Worm (Caenorhabditis elegans): ENCODE results near the gene oac-29.
A peak's percentile ranks its signal among the peaks of the same experiment; 100 is the strongest.

Gene oac-29

DNA sequence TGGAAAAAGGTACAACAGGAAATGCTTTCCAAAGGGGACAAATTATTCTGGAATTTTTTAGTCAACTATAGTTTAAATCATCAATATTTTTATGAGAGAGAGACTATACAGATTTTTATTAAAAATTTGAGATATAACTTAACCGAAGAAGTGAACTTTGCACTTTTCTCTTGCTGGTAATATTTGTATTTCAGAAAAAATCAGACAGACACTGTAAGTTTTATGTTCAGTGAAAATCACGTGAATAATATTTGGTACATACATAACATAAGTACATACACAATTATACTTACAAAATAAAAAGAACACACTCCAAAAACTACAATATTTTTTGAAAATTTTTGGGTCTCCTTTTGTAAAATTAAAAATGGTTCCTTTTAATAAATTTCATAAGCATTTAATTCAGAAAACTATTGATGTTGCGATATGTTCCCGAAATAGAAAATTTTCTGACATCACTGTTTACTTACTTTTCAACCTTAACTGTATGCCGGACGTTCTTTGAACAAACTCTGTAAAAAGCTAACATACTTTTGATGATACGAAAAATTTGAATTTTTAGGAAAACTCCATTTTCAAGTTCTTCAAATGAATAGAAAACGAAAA is 2.3 kb upstream of the oac-29 start, which contains the start of the genes F28A12.10 and acd-4:
TSS of gene F28A12.10 (minus strand) at position 101 of the 606 bp plus-strand sequence.
TSS of gene acd-4 (plus strand) at position 556 of the 606 bp plus-strand sequence.
- TF ChIP-seq K02D7.2 (tag; optimal IDR thresholded peaks at IDR 0.05): no peak

DNA sequence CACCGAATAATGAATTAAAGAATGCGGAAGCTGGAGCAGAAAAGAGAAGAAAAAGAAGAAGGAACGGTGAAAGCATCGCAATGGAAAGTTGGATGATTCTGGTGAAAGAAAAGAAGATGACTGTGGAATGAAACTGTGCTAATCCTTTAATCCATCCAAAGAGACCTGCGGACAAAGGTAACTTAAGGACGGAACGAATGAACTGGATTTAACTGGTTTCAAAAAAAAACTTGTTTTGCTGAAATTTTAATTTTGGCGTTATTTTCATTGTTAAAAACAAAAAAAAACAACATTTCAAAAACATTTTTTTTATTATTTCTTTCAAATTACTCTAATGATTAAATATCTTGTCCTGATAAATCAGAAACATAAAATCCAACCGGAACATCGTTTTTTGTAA is 1.4 kb upstream of the oac-29 start, which contains the start of gene grl-12:
TSS of gene grl-12 (minus strand) at position 101 of the 400 bp plus-strand sequence.
- no peak for TF ChIP-seq fkh-10 (GFP tag; optimal IDR thresholded peaks at IDR 0.05)
- TF ChIP-seq T23F11.4 (GFP tag; optimal IDR thresholded peaks at IDR 0.05): no peak
- TF ChIP-seq ceh-30 (tag; optimal IDR thresholded peaks at IDR 0.05): no peak
- TF ChIP-seq ceh-19 (GFP tag; optimal IDR thresholded peaks at IDR 0.05): no peak
- TF ChIP-seq pqm-1 (tag; optimal IDR thresholded peaks at IDR 0.05): no peak
- no peak for TF ChIP-seq fkh-6 (tag; optimal IDR thresholded peaks at IDR 0.05)
- no peak for TF ChIP-seq hlh-8 (tag; optimal IDR thresholded peaks at IDR 0.05)
- TF ChIP-seq sox-4 (tag; optimal IDR thresholded peaks at IDR 0.05): no peak
- TF ChIP-seq elt-4 (tag; optimal IDR thresholded peaks at IDR 0.05): no peak
- TF ChIP-seq eyg-1 (tag; optimal IDR thresholded peaks at IDR 0.05): no peak
- no peak for TF ChIP-seq lin-11 (tag; optimal IDR thresholded peaks at IDR 0.05)

DNA sequence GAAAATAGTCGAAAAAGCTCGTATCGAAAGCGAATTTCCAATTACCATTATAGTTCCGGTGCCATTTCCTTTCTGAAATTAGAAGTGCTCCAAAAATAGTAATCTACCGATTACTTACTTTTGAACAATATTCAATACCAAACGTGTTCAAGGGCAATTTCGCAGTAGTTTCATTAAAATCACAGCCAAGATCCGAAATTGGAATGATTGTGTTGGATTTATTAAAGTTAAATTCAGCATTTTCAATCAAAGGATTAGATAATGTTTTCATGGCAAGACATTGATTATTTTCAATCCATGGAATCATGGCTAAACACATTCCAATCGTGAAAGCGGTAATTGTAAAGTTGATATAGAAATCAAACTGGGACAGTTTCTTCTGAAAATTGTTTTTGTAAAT is 2.7 kb downstream of the oac-29 start:
- TF ChIP-seq lim-6 (tag; optimal IDR thresholded peaks at IDR 0.05) (no peak), ets-4 (tag; optimal IDR thresholded peaks at IDR 0.05) (no peak), pat-9 (tag; optimal IDR thresholded peaks at IDR 0.05) (no peak), ref-2 (tag; optimal IDR thresholded peaks at IDR 0.05) (no peak), ceh-18 (tag; optimal IDR thresholded peaks at IDR 0.05) (no peak), ama-1 (optimal IDR thresholded peaks at IDR 0.05) (no peak), elt-4 (tag; optimal IDR thresholded peaks at IDR 0.05) (no peak), ceh-19 (GFP tag; optimal IDR thresholded peaks at IDR 0.05) (no peak), nfya-1 (tag; optimal IDR thresholded peaks at IDR 0.05) (no peak), ceh-48 (tag; optimal IDR thresholded peaks at IDR 0.05) (no peak), T23F11.4 (GFP tag; optimal IDR thresholded peaks at IDR 0.05) (no peak)

DNA sequence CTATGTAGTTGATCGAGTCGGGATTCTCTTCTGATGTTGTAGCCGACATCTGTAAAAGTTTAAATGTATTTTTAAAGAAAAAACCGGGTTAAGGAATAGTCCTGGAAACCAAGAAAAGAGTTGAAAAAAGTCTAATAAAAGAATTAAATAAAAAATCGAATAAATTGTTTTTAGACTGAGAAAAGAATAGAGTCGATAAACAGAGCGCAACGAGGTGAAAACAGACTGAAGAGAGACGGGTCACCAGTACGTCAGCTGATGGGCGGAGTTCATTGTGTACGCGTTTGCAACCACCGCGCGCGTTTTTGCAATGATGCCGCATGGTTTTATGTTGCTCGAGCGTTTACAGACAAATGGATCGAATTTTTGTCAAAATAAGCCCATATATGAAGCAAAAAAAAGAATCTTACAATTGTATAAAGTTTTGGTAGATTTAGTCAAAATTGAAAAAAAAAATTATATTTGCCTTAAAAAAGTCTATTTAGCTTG is 4.2 kb downstream of the oac-29 start, which contains the start of gene atg-18:
TSS of gene atg-18 (minus strand) at position 51 of the 489 bp plus-strand sequence.
- TF ChIP-seq dve-1 (tag; optimal IDR thresholded peaks at IDR 0.05) (no peak), madf-2 (tag; optimal IDR thresholded peaks at IDR 0.05) (peak; percentile 23), nfya-1 (tag; optimal IDR thresholded peaks at IDR 0.05) (peak; percentile 68), tbx-2 (tag; optimal IDR thresholded peaks at IDR 0.05) (peak; percentile 82), ceh-6 (GFP tag; optimal IDR thresholded peaks at IDR 0.05) (no peak), fkh-6 (tag; optimal IDR thresholded peaks at IDR 0.05) (peak; percentile 17), sdc-2 (tag; optimal IDR thresholded peaks at IDR 0.05) (peak; percentile 21), ref-2 (tag; optimal IDR thresholded peaks at IDR 0.05) (no peak), ceh-30 (tag; optimal IDR thresholded peaks at IDR 0.05) (no peak), elt-4 (tag; optimal IDR thresholded peaks at IDR 0.05) (no peak), ceh-34 (tag; optimal IDR thresholded peaks at IDR 0.05) (peak; percentile 86), odd-2 (tag; optimal IDR thresholded peaks at IDR 0.05) (peak; percentile 20), fkh-10 (GFP tag; optimal IDR thresholded peaks at IDR 0.05) (peak; percentile 19), pha-4 (tag; optimal IDR thresholded peaks at IDR 0.05) (no peak), ceh-19 (GFP tag; optimal IDR thresholded peaks at IDR 0.05) (peak; percentile 62), elt-2 (tag; optimal IDR thresholded peaks at IDR 0.05) (peak; percentile 81), hlh-6 (tag; optimal IDR thresholded peaks at IDR 0.05) (peak; percentile 37), Y22D7AL.16 (tag; optimal IDR thresholded peaks at IDR 0.05) (no peak), K02D7.2 (tag; optimal IDR thresholded peaks at IDR 0.05) (peak; percentile 36), ztf-16 (tag; optimal IDR thresholded peaks at IDR 0.05) (peak; percentile 43), che-1 (tag; optimal IDR thresholded peaks at IDR 0.05) (peak; percentile 52), ahr-1 (tag; optimal IDR thresholded peaks at IDR 0.05) (no peak), unc-3 (GFP tag; conservative IDR thresholded peaks at IDR 0.05) (no peak), unc-3 (tag; optimal IDR thresholded peaks at IDR 0.05) (peak; percentile 63), rnt-1 (tag; optimal IDR thresholded peaks at IDR 0.05) (peak; percentile 41), pqm-1 (tag; optimal IDR thresholded peaks at IDR 0.05) (peak; percentile 36), eyg-1 (tag; optimal IDR thresholded peaks at IDR 0.05) (no peak), ceh-2 (tag; optimal IDR thresholded peaks at IDR 0.05) (peak; percentile 68), pag-3 (tag; optimal IDR thresholded peaks at IDR 0.05; ENCODE audit: borderline replicate concordance) (no peak), pat-9 (tag; optimal IDR thresholded peaks at IDR 0.05) (peak; percentile 21), ets-4 (tag; optimal IDR thresholded peaks at IDR 0.05) (peak; percentile 25), unc-42 (tag; optimal IDR thresholded peaks at IDR 0.05) (peak; percentile 49), sox-4 (tag; optimal IDR thresholded peaks at IDR 0.05) (peak; percentile 70), fax-1 (tag; optimal IDR thresholded peaks at IDR 0.05) (peak; percentile 50), ceh-18 (tag; optimal IDR thresholded peaks at IDR 0.05) (peak; percentile 38), nhr-232 (tag; optimal IDR thresholded peaks at IDR 0.05) (peak; percentile 35), lin-11 (tag; optimal IDR thresholded peaks at IDR 0.05) (peak; percentile 26), ceh-24 (tag; optimal IDR thresholded peaks at IDR 0.05) (no peak)
